Worm (Caenorhabditis elegans): ENCODE results near the gene glb-27.
A peak's percentile ranks its signal among the peaks of the same experiment; 100 is the strongest.

Gene glb-27

DNA sequence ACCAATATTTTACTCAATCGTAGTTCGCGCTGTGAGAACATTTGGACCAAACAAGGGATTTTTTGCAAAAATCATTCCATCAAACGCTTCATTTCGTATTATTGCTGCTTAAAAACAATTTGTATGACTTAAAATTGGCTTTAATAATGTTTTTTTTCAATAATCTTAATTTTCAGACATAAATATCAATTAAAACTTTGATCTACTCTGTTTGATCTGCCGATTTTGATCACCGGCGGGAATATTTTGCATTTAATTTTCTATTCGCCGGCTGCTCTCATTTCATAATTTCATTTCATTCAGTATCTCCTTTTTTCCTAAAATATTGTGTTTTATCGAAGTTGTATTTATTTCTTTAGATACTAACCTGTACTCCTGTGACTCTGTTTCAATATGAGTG is 19.1 kb upstream of the glb-27 start, which contains the start of gene puf-5 (continued):
- TF ChIP-seq sptf-2 (GFP tag; optimal IDR thresholded peaks at IDR 0.05) (no peak), snpc-3.4 (tag; optimal IDR thresholded peaks at IDR 0.05) (peak; percentile 78), ama-1 (optimal IDR thresholded peaks at IDR 0.05) (no peak), ama-1 (GFP tag; optimal IDR thresholded peaks at IDR 0.05) (no peak), ztf-26 (tag; optimal IDR thresholded peaks at IDR 0.05) (no peak), madf-8 (GFP tag; conservative IDR thresholded peaks at IDR 0.05) (peak; percentile 88), ccch-3 (GFP tag; optimal IDR thresholded peaks at IDR 0.05) (no peak), xnd-1 (tag; optimal IDR thresholded peaks at IDR 0.05) (peak; percentile 85), ceh-58 (GFP tag; IDR thresholded peaks at IDR 0.05) (no peak), rpc-1 (optimal IDR thresholded peaks at IDR 0.05) (no peak), rpc-1 (tag; optimal IDR thresholded peaks at IDR 0.05) (no peak), let-526 (GFP tag; IDR thresholded peaks at IDR 0.05) (no peak), lin-26 (GFP tag; IDR thresholded peaks at IDR 0.05) (no peak), ztf-28 (GFP tag; IDR thresholded peaks at IDR 0.05) (no peak), fkh-3 (tag; optimal IDR thresholded peaks at IDR 0.05) (no peak), snpc-4 (GFP tag; optimal IDR thresholded peaks at IDR 0.05) (peak; percentile 21), snpc-4 (tag; optimal IDR thresholded peaks at IDR 0.05) (peak in 1 of 4 experiments; percentile 22), ceh-27 (GFP tag; optimal IDR thresholded peaks at IDR 0.05) (no peak), hrde-1 (tag; optimal IDR thresholded peaks at IDR 0.05; ENCODE audit: borderline replicate concordance) (no peak), Y95B8A.8 (GFP tag; IDR thresholded peaks at IDR 0.05) (0 out of 2 replicates have a peak, but pooled peaks have one; percentile 56), ztf-3 (GFP tag; optimal IDR thresholded peaks at IDR 0.05) (no peak), sea-2 (GFP tag; IDR thresholded peaks at IDR 0.05) (no peak), bed-2 (GFP tag; IDR thresholded peaks at IDR 0.05) (no peak), Y56A3A.18 (GFP tag; IDR thresholded peaks at IDR 0.05) (no peak), hlh-12 (tag; optimal IDR thresholded peaks at IDR 0.05) (no peak), B0035.1 (tag; optimal IDR thresholded peaks at IDR 0.05) (no peak), F39B2.1 (GFP tag; IDR thresholded peaks at IDR 0.05) (no peak), lin-54 (GFP tag; optimal IDR thresholded peaks at IDR 0.05) (peak; percentile 44), Y53G8AR.9 (GFP tag; conservative IDR thresholded peaks at IDR 0.05) (no peak), attf-5 (GFP tag; optimal IDR thresholded peaks at IDR 0.05) (no peak), nhr-80 (tag; optimal IDR thresholded peaks at IDR 0.05) (no peak), Y53F4B.3 (GFP tag; IDR thresholded peaks at IDR 0.05) (no peak), F57A8.1 (GFP tag; optimal IDR thresholded peaks at IDR 0.05) (no peak), C17E4.6 (GFP tag; IDR thresholded peaks at IDR 0.05) (no peak), aptf-3 (GFP tag; IDR thresholded peaks at IDR 0.05) (no peak), ceh-100 (GFP tag; IDR thresholded peaks at IDR 0.05) (no peak), egl-44 (GFP tag; IDR thresholded peaks at IDR 0.05) (no peak), hmg-20 (GFP tag; IDR thresholded peaks at IDR 0.05) (no peak), nhr-27 (tag; optimal IDR thresholded peaks at IDR 0.05) (no peak), C06A6.2 (GFP tag; conservative IDR thresholded peaks at IDR 0.05) (no peak), F55B11.4 (tag; optimal IDR thresholded peaks at IDR 0.05; ENCODE audit: borderline replicate concordance, insufficient read depth) (no peak), sdz-38 (tag; optimal IDR thresholded peaks at IDR 0.05) (no peak), pbrm-1 (GFP tag; IDR thresholded peaks at IDR 0.05) (no peak), lin-35 (GFP tag; optimal IDR thresholded peaks at IDR 0.05) (peak in 1 of 3 experiments; percentile 2), dpl-1 (GFP tag; optimal IDR thresholded peaks at IDR 0.05) (peak; percentile 63), B0019.2 (GFP tag; conservative IDR thresholded peaks at IDR 0.05) (no peak), D2030.7 (GFP tag; IDR thresholded peaks at IDR 0.05) (peak; percentile 79), tbp1 (GFP tag; optimal IDR thresholded peaks at IDR 0.05) (peak; percentile 15), lin-40 (tag; optimal IDR thresholded peaks at IDR 0.05) (no peak), B0261.1 (tag; optimal IDR thresholded peaks at IDR 0.05) (no peak), tlf-1 (GFP tag; optimal IDR thresholded peaks at IDR 0.05) (peak; percentile 25)
